Fruit fly (Drosophila melanogaster): ENCODE data around the gene Prestin.

Prestin gene

dm6 chr3L:17895815-17896275 is 11.8 kb downstream of the Prestin start, which contains the start of gene Tsp74F (continued):
- TF ChIP-seq jigr1 (GFP tag; IDR thresholded peaks at IDR 0.05) (no peak), abd-A (tag; optimal IDR thresholded peaks at IDR 0.05) (no peak), CG15696 (tag; optimal IDR thresholded peaks at IDR 0.05) (peak; percentile 27), CG9817 (tag; optimal IDR thresholded peaks at IDR 0.05) (no peak), sens (GFP tag) (peak; percentile 76), gcm (GFP tag; optimal IDR thresholded peaks at IDR 0.05) (no peak), sens-2 (GFP tag; IDR thresholded peaks at IDR 0.05) (no peak), hb (GFP tag; IDR thresholded peaks at IDR 0.05; ENCODE audit: partially characterized antibody) (no peak), Mes4 (GFP tag; optimal IDR thresholded peaks at IDR 0.05) (no peak), mam (GFP tag; optimal IDR thresholded peaks at IDR 0.05) (no peak), MESR4 (GFP tag; optimal IDR thresholded peaks at IDR 0.05) (no peak), CG6175 (GFP tag; IDR thresholded peaks at IDR 0.05) (no peak), CG8290 (GFP tag; optimal IDR thresholded peaks at IDR 0.05) (no peak), CG8290 (tag; optimal IDR thresholded peaks at IDR 0.05) (no peak), sqz (GFP tag; optimal IDR thresholded peaks at IDR 0.05) (no peak), Side (GFP tag; optimal IDR thresholded peaks at IDR 0.05) (no peak), pum (GFP tag; optimal IDR thresholded peaks at IDR 0.05) (no peak), lab (GFP tag; optimal IDR thresholded peaks at IDR 0.05) (peak; percentile 44), CG17186 (GFP tag; optimal IDR thresholded peaks at IDR 0.05) (no peak), Doc2 (GFP tag; IDR thresholded peaks at IDR 0.05) (no peak), CG6813 (GFP tag; optimal IDR thresholded peaks at IDR 0.05) (peak; percentile 39), CG9797 (GFP tag; optimal IDR thresholded peaks at IDR 0.05) (no peak), Nf-YC (tag; optimal IDR thresholded peaks at IDR 0.05) (no peak), CG16863 (GFP tag; optimal IDR thresholded peaks at IDR 0.05) (no peak), gro (GFP tag; optimal IDR thresholded peaks at IDR 0.05) (no peak), Spps (tag; optimal IDR thresholded peaks at IDR 0.05) (no peak), CG13894 (tag; optimal IDR thresholded peaks at IDR 0.05) (peak; percentile 17), Hr78 (GFP tag; optimal IDR thresholded peaks at IDR 0.05) (no peak), dmrt11E (tag; optimal IDR thresholded peaks at IDR 0.05) (no peak), Tbp (GFP tag; optimal IDR thresholded peaks at IDR 0.05) (no peak), Nf-YB (GFP tag; optimal IDR thresholded peaks at IDR 0.05) (no peak), CG6689 (GFP tag; IDR thresholded peaks at IDR 0.05) (no peak), nmo (GFP tag; optimal IDR thresholded peaks at IDR 0.05) (no peak), CG17802 (tag; optimal IDR thresholded peaks at IDR 0.05) (no peak), HHEX (GFP tag; optimal IDR thresholded peaks at IDR 0.05) (peak; percentile 28), CG14050 (GFP tag; IDR thresholded peaks at IDR 0.05) (no peak), dati (GFP tag; IDR thresholded peaks at IDR 0.05) (no peak), D (optimal IDR thresholded peaks at IDR 0.05) (no peak), D (GFP tag; optimal IDR thresholded peaks at IDR 0.05) (no peak), Trl (optimal IDR thresholded peaks at IDR 0.05) (peak; percentile 36 to 54), Trl (GFP tag; optimal IDR thresholded peaks at IDR 0.05) (no peak), BtbVII (GFP tag; optimal IDR thresholded peaks at IDR 0.05) (no peak), CG9215 (GFP tag; IDR thresholded peaks at IDR 0.05) (no peak), Atf-2 (GFP tag; optimal IDR thresholded peaks at IDR 0.05) (no peak), CG10274 (GFP tag; optimal IDR thresholded peaks at IDR 0.05) (no peak), en (GFP tag; optimal IDR thresholded peaks at IDR 0.05) (no peak), Abd-B (GFP tag; optimal IDR thresholded peaks at IDR 0.05) (no peak), slbo (GFP tag; IDR thresholded peaks at IDR 0.05) (no peak), Nf-YA (GFP tag; IDR thresholded peaks at IDR 0.05) (no peak), Optix (GFP tag; IDR thresholded peaks at IDR 0.05) (no peak), zen2 (GFP tag; IDR thresholded peaks at IDR 0.05; ENCODE audit: partially characterized antibody) (peak; percentile 34; the same call in 1 of the 3 replicates), CG17328 (GFP tag; IDR thresholded peaks at IDR 0.05) (no peak), CG6854 (GFP tag; optimal IDR thresholded peaks at IDR 0.05) (no peak)
